Fruit fly (Drosophila melanogaster) whole organism, embryonic: ENCODE measurements around the gene mTerf3.
A peak's percentile ranks its signal among the peaks of the same experiment; 100 is the strongest.

Experiments used
- CG1024 ChIP-seq: fragments of 200-800 bp; sonication (Bioruptor generic); IDR thresholded peaks from 2 replicates; pipeline ENCODE4 v1.3.6; 2022; ENCODE audit warnings: missing biosample characterization, missing genetic modification characterization
- CG12155 ChIP-seq: fragments of 200-800 bp; sonication (Bioruptor generic); optimal IDR thresholded peaks from 3 replicates; lab custom pipeline; 2016; ENCODE audit warnings: missing biosample characterization, missing genetic modification characterization
- CG17568 ChIP-seq: fragments of 200-800 bp; sonication (Bioruptor generic); optimal IDR thresholded peaks from 2 replicates; lab custom pipeline; 2018; ENCODE audit warnings: missing biosample characterization, mild to moderate bottlenecking, missing genetic modification characterization, moderate library complexity
- CG4820 ChIP-seq: fragments of 200-800 bp; sonication (Bioruptor generic); optimal IDR thresholded peaks from 3 replicates; lab custom pipeline; 2016; ENCODE audit warnings: missing biosample characterization, missing genetic modification characterization
- CG7271 ChIP-seq: fragments of 200-800 bp; sonication (Bioruptor generic); optimal IDR thresholded peaks from 2 replicates; lab custom pipeline; 2018; ENCODE audit warnings: missing biosample characterization, mild to moderate bottlenecking, missing genetic modification characterization, moderate library complexity
- CG7786 ChIP-seq: fragments of 200-800 bp; sonication (Bioruptor generic); optimal IDR thresholded peaks from 2 replicates; lab custom pipeline; 2016; ENCODE audit warnings: missing biosample characterization, missing genetic modification characterization
- CG8359 ChIP-seq: fragments of 200-800 bp; sonication (Bioruptor generic); optimal IDR thresholded peaks from 2 replicates; lab custom pipeline; 2017; ENCODE audit warnings: missing biosample characterization, mild to moderate bottlenecking, missing genetic modification characterization, borderline replicate concordance
- CG9817 ChIP-seq: fragments of 200-800 bp; sonication (Bioruptor generic); optimal IDR thresholded peaks from 2 replicates; lab custom pipeline; 2018; ENCODE audit warnings: missing biosample characterization, mild to moderate bottlenecking, missing genetic modification characterization, moderate library complexity
- Dip3 ChIP-seq: fragments of 200-800 bp; sonication (Bioruptor generic); optimal IDR thresholded peaks from 3 replicates; lab custom pipeline; 2016; ENCODE audit warnings: missing biosample characterization, missing genetic modification characterization
- Dp ChIP-seq: fragments of 200-800 bp; sonication (Bioruptor generic); optimal IDR thresholded peaks from 2 replicates; lab custom pipeline; 2018; ENCODE audit warnings: missing biosample characterization, mild to moderate bottlenecking, missing genetic modification characterization, moderate library complexity
- Scr ChIP-seq: fragments of 200-800 bp; sonication (Bioruptor generic); IDR thresholded peaks from 2 replicates; pipeline ENCODE4 v1.3.6; 2022; ENCODE audit warnings: missing biosample characterization, missing genetic modification characterization; ENCODE audit not compliant: partially characterized antibody
- ssp ChIP-seq: fragments of 200-800 bp; sonication (Bioruptor generic); IDR thresholded peaks from 2 replicates; pipeline ENCODE4 v1.3.6; 2022; ENCODE audit warnings: missing biosample characterization, missing genetic modification characterization
- tll ChIP-seq, 2 experiments: fragments of 200-800 bp in 1 of 2; fragments of >200 bp in 1 of 2; sonication (Bioruptor generic) in 1 of 2; optimal IDR thresholded peaks; 2 replicates each; lab custom pipeline; 2017 to 2019; ENCODE audit warnings: missing biosample characterization in 2 of 2, missing genetic modification characterization in 2 of 2, mild to moderate bottlenecking in 1 of 2, moderate library complexity in 1 of 2
- toy ChIP-seq: fragments of 200-800 bp; sonication (Bioruptor generic); IDR thresholded peaks from 2 replicates; pipeline ENCODE4 v1.3.6; 2022; ENCODE audit warnings: missing biosample characterization, missing genetic modification characterization

- no peak for TF ChIP-seq CG4820 (GFP tag; lab: Kevin White, UChicago)
- TF ChIP-seq toy (GFP tag; lab: Robert Waterston, UW), result no peak
- TF ChIP-seq CG9817 (tag; lab: Kevin White, UChicago), result no peak
- TF ChIP-seq ssp (GFP tag; lab: Robert Waterston, UW), result no peak
- no peak for TF ChIP-seq CG7271 (tag; lab: Kevin White, UChicago)
- no peak for TF ChIP-seq CG12155
- no peak for TF ChIP-seq CG17568
- TF ChIP-seq Dp (GFP tag; lab: Kevin White, UChicago), result no peak
- no peak for TF ChIP-seq Dip3 (GFP tag; lab: Kevin White, UChicago)
- TF ChIP-seq Scr (GFP tag; lab: Robert Waterston, UW), result no peak
- TF ChIP-seq CG7786, result peak; percentile 8
- TF ChIP-seq tll (GFP tag; optimal IDR thresholded peaks at IDR 0.05; lab: Kevin White, UChicago), result no peak
- TF ChIP-seq CG1024 (GFP tag; lab: Robert Waterston, UW), result no peak
- no peak for TF ChIP-seq CG8359 (GFP tag; lab: Kevin White, UChicago)
Measured at dm6 chr3L:20539116-20539990, 18.8 kb upstream of the mTerf3 start.
